Worm (Caenorhabditis elegans) whole organism, L3 larva: ENCODE results near the gene W07G4.2.

ENCODE experiments used
- ama-1 ChIP-seq: fragments of 150-350 bp; optimal IDR thresholded peaks from 2 replicates; lab custom pipeline; 2018
- ceh-9 ChIP-seq: sonication (generic microtip); optimal IDR thresholded peaks from 2 replicates; lab custom pipeline; 2018; ENCODE audit warnings: missing biosample characterization, missing genetic modification characterization
- elt-1 ChIP-seq: fragments of 150-350 bp; optimal IDR thresholded peaks from 2 replicates; lab custom pipeline; 2014; ENCODE audit warnings: missing biosample characterization, missing genetic modification characterization
- elt-3 ChIP-seq, 3 experiments: fragments of 150-350 bp in 1 of 3; sonication (generic microtip) in 2 of 3; optimal IDR thresholded peaks; 2 replicates in 2 of 3; 4 replicates in 1 of 3; lab custom pipeline; 2014 to 2017; ENCODE audit warnings: missing biosample characterization in 3 of 3, missing genetic modification characterization in 3 of 3
- lin-15B ChIP-seq: fragments of 150-350 bp; optimal IDR thresholded peaks from 2 replicates; lab custom pipeline; 2014; ENCODE audit warnings: missing biosample characterization, missing genetic modification characterization
- mml-1 ChIP-seq: fragments of 150-350 bp; sonication (generic microtip); optimal IDR thresholded peaks from 3 replicates; lab custom pipeline; 2014; ENCODE audit warnings: missing biosample characterization, missing genetic modification characterization
- nhr-23 ChIP-seq: fragments of 150-350 bp; optimal IDR thresholded peaks from 2 replicates; lab custom pipeline; 2014; ENCODE audit warnings: missing biosample characterization, missing genetic modification reagents, missing genetic modification characterization
- nhr-28 ChIP-seq: fragments of 150-350 bp; optimal IDR thresholded peaks from 2 replicates; lab custom pipeline; 2014; ENCODE audit warnings: missing biosample characterization, missing genetic modification characterization
- nhr-76 ChIP-seq: fragments of 150-350 bp; sonication (generic microtip); optimal IDR thresholded peaks from 5 replicates; lab custom pipeline; 2014; ENCODE audit warnings: missing biosample characterization, missing genetic modification characterization
- pha-4 ChIP-seq: fragments of 150-350 bp; optimal IDR thresholded peaks from 2 replicates; lab custom pipeline; 2014; ENCODE audit warnings: missing biosample characterization, missing genetic modification reagents, missing genetic modification characterization
- pqm-1 ChIP-seq: fragments of 150-350 bp; optimal IDR thresholded peaks from 2 replicates; lab custom pipeline; 2017; ENCODE audit warnings: missing biosample characterization, missing genetic modification characterization, inconsistent platforms
- unc-62 ChIP-seq: fragments of 150-350 bp; sonication (generic microtip); optimal IDR thresholded peaks from 4 replicates; lab custom pipeline; 2014; ENCODE audit warnings: missing biosample characterization, missing genetic modification reagents, missing genetic modification characterization

- TF ChIP-seq ama-1 (lab: Kevin White, UChicago) (no peak), nhr-28 (tag; lab: Kevin White, UChicago) (no peak), nhr-76 (tag; lab: Kevin White, UChicago) (no peak), ceh-9 (tag; lab: Kevin White, UChicago) (no peak), mml-1 (tag; lab: Kevin White, UChicago) (no peak), lin-15B (tag; lab: Kevin White, UChicago) (no peak), elt-1 (tag; lab: Kevin White, UChicago) (no peak), pqm-1 (tag; lab: Kevin White, UChicago) (no peak), pha-4 (peak; percentile 2), elt-3 (tag; optimal IDR thresholded peaks at IDR 0.05; lab: Kevin White, UChicago) (no peak), nhr-23 (tag; lab: Kevin White, UChicago) (no peak), unc-62 (no peak)
Observed at ce11 chrV:13009843-13010242, 26.5 kb downstream of the W07G4.2 start.
